Fruit fly (Drosophila melanogaster) whole organism, wandering third instar larva: ENCODE results near the gene Arv1.

Experiments
- Abd-B ChIP-seq: fragments of >200 bp; optimal IDR thresholded peaks from 2 replicates; lab custom pipeline; 2017; ENCODE audit warnings: missing biosample characterization, missing genetic modification characterization
- CG32264 ChIP-seq: fragments of 200-800 bp; sonication (Bioruptor generic); optimal IDR thresholded peaks from 2 replicates; lab custom pipeline; 2016; ENCODE audit warnings: missing biosample characterization, missing genetic modification characterization
- CG9705 ChIP-seq: fragments of 200-800 bp; sonication (Bioruptor generic); optimal IDR thresholded peaks from 2 replicates; lab custom pipeline; 2018; ENCODE audit warnings: missing biosample characterization, mild to moderate bottlenecking, missing genetic modification characterization
- CrebA ChIP-seq: fragments of 200-800 bp; sonication (Bioruptor generic); optimal IDR thresholded peaks from 2 replicates; lab custom pipeline; 2016; ENCODE audit warnings: missing biosample characterization, mild to moderate bottlenecking, missing genetic modification characterization, borderline replicate concordance
- Dfd ChIP-seq: fragments of >200 bp; optimal IDR thresholded peaks from 2 replicates; lab custom pipeline; 2017; ENCODE audit warnings: missing biosample characterization, missing genetic modification characterization
- Dif ChIP-seq: fragments of 200-275, 200-300 bp; sonication (Bioruptor generic); optimal IDR thresholded peaks from 2 replicates; lab custom pipeline; 2018; ENCODE audit warnings: missing biosample characterization, missing genetic modification characterization; ENCODE audit not compliant: partially characterized antibody
- GATAd ChIP-seq: sonication (Bioruptor generic); optimal IDR thresholded peaks from 2 replicates; lab custom pipeline; 2016; ENCODE audit warnings: missing biosample characterization, missing genetic modification characterization
- HLH106 ChIP-seq: fragments of 200-800 bp; optimal IDR thresholded peaks from 3 replicates; lab custom pipeline; 2019; ENCODE audit warnings: missing biosample characterization, mild to moderate bottlenecking, missing genetic modification characterization, moderate library complexity
- Hnf4 ChIP-seq: fragments of 200-800 bp; sonication (Bioruptor generic); optimal IDR thresholded peaks from 2 replicates; lab custom pipeline; 2016; ENCODE audit warnings: missing biosample characterization, mild to moderate bottlenecking, missing genetic modification characterization
- Hr78 ChIP-seq: fragments of >200 bp; optimal IDR thresholded peaks from 2 replicates; lab custom pipeline; 2017; ENCODE audit warnings: missing biosample characterization, missing genetic modification characterization
- Hr83 ChIP-seq: fragments of 200-300 bp; sonication (Bioruptor generic); optimal IDR thresholded peaks from 2 replicates; lab custom pipeline; 2016; ENCODE audit warnings: missing biosample characterization, mild to moderate bottlenecking, missing genetic modification characterization, moderate library complexity; ENCODE audit not compliant: poor library complexity, severe bottlenecking
- Jra ChIP-seq: sonication (Bioruptor generic); optimal IDR thresholded peaks from 2 replicates; lab custom pipeline; 2016; ENCODE audit warnings: missing biosample characterization, missing genetic modification characterization
- Mio ChIP-seq: sonication (Bioruptor generic); optimal IDR thresholded peaks from 2 replicates; lab custom pipeline; 2016; ENCODE audit warnings: missing biosample characterization, missing genetic modification characterization
- Myc ChIP-seq: fragments of >200 bp; optimal IDR thresholded peaks from 2 replicates; lab custom pipeline; 2017
- N ChIP-seq: fragments of >200 bp; optimal IDR thresholded peaks from 2 replicates; lab custom pipeline; 2018; ENCODE audit warnings: missing biosample characterization, missing external identifiers, missing genetic modification characterization
- OdsH ChIP-seq: fragments of 200-800 bp; sonication (Bioruptor generic); optimal IDR thresholded peaks from 2 replicates; lab custom pipeline; 2016; ENCODE audit warnings: missing biosample characterization, mild to moderate bottlenecking, missing genetic modification characterization
- Rel ChIP-seq, 2 experiments: fragments of 200-800 bp; sonication (Bioruptor generic) in 1 of 2; optimal IDR thresholded peaks; 2 replicates in 1 of 2; 3 replicates in 1 of 2; lab custom pipeline; 2016 to 2019; ENCODE audit warnings: mild to moderate bottlenecking in 2 of 2, missing biosample characterization in 2 of 2, missing genetic modification characterization in 2 of 2, moderate library complexity in 1 of 2
- Sp1 ChIP-seq: fragments of 200-800 bp; sonication (Bioruptor generic); optimal IDR thresholded peaks from 3 replicates; lab custom pipeline; 2019; ENCODE audit warnings: missing biosample characterization, mild to moderate bottlenecking, missing genetic modification characterization, moderate library complexity
- Vsx2 ChIP-seq: fragments of 200-300, 225-300 bp; sonication (Bioruptor generic); optimal IDR thresholded peaks from 2 replicates; lab custom pipeline; 2018; ENCODE audit warnings: missing biosample characterization, missing genetic modification characterization; ENCODE audit not compliant: partially characterized antibody
- br ChIP-seq: fragments of 200-800 bp; sonication (Bioruptor generic); optimal IDR thresholded peaks from 2 replicates; lab custom pipeline; 2016; ENCODE audit warnings: missing biosample characterization, missing genetic modification characterization
- brk ChIP-seq: fragments of 200-800 bp; sonication (Bioruptor generic); optimal IDR thresholded peaks from 2 replicates; lab custom pipeline; 2016; ENCODE audit warnings: missing biosample characterization, mild to moderate bottlenecking, missing genetic modification characterization
- dl ChIP-seq, 2 experiments: fragments of 175-275, 200-275 bp in 1 of 2; fragments of 200-275 bp in 1 of 2; sonication (Bioruptor generic); optimal IDR thresholded peaks; lab custom pipeline; 2018; ENCODE audit warnings: mild to moderate bottlenecking in 2 of 2, missing biosample characterization in 2 of 2, missing genetic modification characterization in 2 of 2, moderate library complexity in 2 of 2; ENCODE audit not compliant: partially characterized antibody in 2 of 2, insufficient read depth in 1 of 2
- dmrt93B ChIP-seq: fragments of 200-800 bp; sonication (Bioruptor generic); optimal IDR thresholded peaks from 2 replicates; lab custom pipeline; 2018; ENCODE audit warnings: missing biosample characterization, mild to moderate bottlenecking, missing genetic modification characterization
- dsf ChIP-seq: sonication (Bioruptor generic); optimal IDR thresholded peaks from 2 replicates; lab custom pipeline; 2016; ENCODE audit warnings: missing biosample characterization, missing genetic modification characterization, borderline replicate concordance
- ey ChIP-seq: fragments of 200-800 bp; sonication (Bioruptor generic); optimal IDR thresholded peaks from 2 replicates; lab custom pipeline; 2016; ENCODE audit warnings: missing biosample characterization, missing genetic modification characterization
- foxo ChIP-seq, 2 experiments: fragments of 200-800 bp; sonication (Bioruptor generic); optimal IDR thresholded peaks; 2 replicates in 1 of 2; 3 replicates in 1 of 2; lab custom pipeline; 2016 to 2017; ENCODE audit warnings: missing biosample characterization in 2 of 2, missing genetic modification characterization in 2 of 2
- fru ChIP-seq: fragments of 200-800 bp; sonication (Bioruptor generic); optimal IDR thresholded peaks from 3 replicates; lab custom pipeline; 2016; ENCODE audit warnings: missing biosample characterization, mild to moderate bottlenecking, missing genetic modification characterization
- h ChIP-seq: fragments of 200-800 bp; sonication (Bioruptor generic); optimal IDR thresholded peaks from 3 replicates; lab custom pipeline; 2016; ENCODE audit warnings: missing biosample characterization, mild to moderate bottlenecking, missing genetic modification characterization
- jim ChIP-seq: fragments of 175-275, 200-325 bp; sonication (Bioruptor generic); optimal IDR thresholded peaks from 2 replicates; lab custom pipeline; 2016; ENCODE audit warnings: missing biosample characterization, mild to moderate bottlenecking, missing genetic modification characterization
- lola ChIP-seq: fragments of >200 bp; optimal IDR thresholded peaks from 2 replicates; lab custom pipeline; 2017; ENCODE audit warnings: missing biosample characterization, missing genetic modification characterization
- pan ChIP-seq: fragments of >200 bp; optimal IDR thresholded peaks from 2 replicates; lab custom pipeline; 2017
- psq ChIP-seq: fragments of 200-800 bp; sonication (Bioruptor generic); optimal IDR thresholded peaks from 3 replicates; lab custom pipeline; 2017; ENCODE audit warnings: missing biosample characterization, mild to moderate bottlenecking, missing genetic modification characterization, moderate library complexity
- rgr ChIP-seq: fragments of 200-800 bp; sonication (Bioruptor generic); optimal IDR thresholded peaks from 3 replicates; lab custom pipeline; 2016; ENCODE audit warnings: missing biosample characterization, mild to moderate bottlenecking, missing genetic modification characterization
- sage ChIP-seq: fragments of 200-800 bp; sonication (Bioruptor generic); optimal IDR thresholded peaks from 2 replicates; lab custom pipeline; 2016; ENCODE audit warnings: missing biosample characterization, mild to moderate bottlenecking, missing genetic modification characterization
- sv ChIP-seq: fragments of 200-800 bp; sonication (Bioruptor generic); optimal IDR thresholded peaks from 3 replicates; lab custom pipeline; 2016; ENCODE audit warnings: missing biosample characterization, missing genetic modification characterization
- tai ChIP-seq: sonication (Bioruptor generic); optimal IDR thresholded peaks from 2 replicates; lab custom pipeline; 2016; ENCODE audit warnings: missing biosample characterization, missing genetic modification characterization
- usp ChIP-seq: fragments of >200 bp; optimal IDR thresholded peaks from 2 replicates; lab custom pipeline; 2017; ENCODE audit warnings: missing biosample characterization, missing genetic modification characterization
- woc ChIP-seq: sonication (Bioruptor generic); optimal IDR thresholded peaks from 2 replicates; lab custom pipeline; 2016; ENCODE audit warnings: missing biosample characterization, mild to moderate bottlenecking, missing genetic modification characterization

Arv1 gene

dm6 chr3L:21516716-21517266 lies 12.3 kb downstream of the Arv1 start:
- peak; percentile 51 for TF ChIP-seq OdsH (GFP tag; lab: Kevin White, UChicago)
- TF ChIP-seq h: peak; percentile 63
- TF ChIP-seq Sp1 (GFP tag; lab: Kevin White, UChicago): peak; percentile 48
- peak; percentile 45 for TF ChIP-seq rgr (GFP tag; lab: Kevin White, UChicago)
- peak; percentile 24 for TF ChIP-seq psq
- peak; percentile 28 for TF ChIP-seq HLH106
- no peak for TF ChIP-seq Jra (GFP tag; lab: Kevin White, UChicago)
- TF ChIP-seq dmrt93B (GFP tag; lab: Kevin White, UChicago): no peak
- TF ChIP-seq sage (GFP tag; lab: Kevin White, UChicago): no peak
- peak; percentile 53 for TF ChIP-seq woc (GFP tag; lab: Kevin White, UChicago)
- peak; percentile 59 for TF ChIP-seq Hnf4 (GFP tag; lab: Kevin White, UChicago)
- TF ChIP-seq ey: peak; percentile 56
- no peak for TF ChIP-seq dsf
- no peak for TF ChIP-seq Vsx2 (GFP tag; lab: Kevin White, UChicago)
- TF ChIP-seq foxo (GFP tag; optimal IDR thresholded peaks at IDR 0.05; lab: Kevin White, UChicago): peak in 1 of 2 experiments; percentile 61
- TF ChIP-seq pan (lab: Kevin White, UChicago): no peak
- peak; percentile 11 for TF ChIP-seq Hr78 (GFP tag; lab: Kevin White, UChicago)
- peak; percentile 71 for TF ChIP-seq fru (GFP tag; lab: Kevin White, UChicago)
- no peak for TF ChIP-seq CrebA (GFP tag; lab: Kevin White, UChicago)
- peak; percentile 52 for TF ChIP-seq br (GFP tag; lab: Kevin White, UChicago)
- peak; percentile 7 for TF ChIP-seq sv
- TF ChIP-seq brk (GFP tag; lab: Kevin White, UChicago): peak; percentile 28
- TF ChIP-seq, all 38 proteins: peak for 15

dm6 chr3L:21515823-21516715 lies 13.1 kb downstream of the Arv1 start, which contains the start of the genes SAK and Cdk12:
Gene SAK (minus strand): TSS chr3L:21515887.
Gene Cdk12 (plus strand): TSS chr3L:21516306.
- TF ChIP-seq OdsH (GFP tag; lab: Kevin White, UChicago): peak; percentile 77
- peak; percentile 57 for TF ChIP-seq brk (GFP tag; lab: Kevin White, UChicago)
- peak; percentile 50 for TF ChIP-seq GATAd
- TF ChIP-seq psq: peak; percentile 80
- peak; percentile 79 for TF ChIP-seq sv
- TF ChIP-seq HLH106: peak; percentile 90
- TF ChIP-seq Mio: no peak
- no peak for TF ChIP-seq lola (GFP tag; lab: Kevin White, UChicago)
- TF ChIP-seq Hnf4 (GFP tag; lab: Kevin White, UChicago): peak; percentile 71
- no peak for TF ChIP-seq usp (GFP tag; lab: Kevin White, UChicago)
- TF ChIP-seq CG32264 (GFP tag; lab: Kevin White, UChicago): no peak
- TF ChIP-seq Vsx2 (GFP tag; lab: Kevin White, UChicago): no peak
- peak; percentile 71 for TF ChIP-seq CG9705 (GFP tag; lab: Kevin White, UChicago)
- peak; percentile 82 for TF ChIP-seq Hr83
- TF ChIP-seq rgr (GFP tag; lab: Kevin White, UChicago): peak; percentile 85
- TF ChIP-seq h: peak; percentile 70
- peak; percentile 18 for TF ChIP-seq Myc (lab: Kevin White, UChicago)
- TF ChIP-seq foxo (GFP tag; optimal IDR thresholded peaks at IDR 0.05; lab: Kevin White, UChicago): peak in 1 of 2 experiments; percentile 89
- peak; percentile 80 for TF ChIP-seq dmrt93B (GFP tag; lab: Kevin White, UChicago)
- TF ChIP-seq woc (GFP tag; lab: Kevin White, UChicago): peak; percentile 55
- TF ChIP-seq dsf: peak; percentile 34
- no peak for TF ChIP-seq Dfd (GFP tag; lab: Kevin White, UChicago)
- TF ChIP-seq dl (GFP tag; optimal IDR thresholded peaks at IDR 0.05; lab: Kevin White, UChicago; ENCODE audit: insufficient read depth in 1 of 2, partially characterized antibody in 2 of 2): no peak
- TF ChIP-seq pan (lab: Kevin White, UChicago): no peak
- TF ChIP-seq tai (GFP tag; lab: Kevin White, UChicago): no peak
- TF ChIP-seq Abd-B (GFP tag; lab: Kevin White, UChicago): no peak
- peak; percentile 87 for TF ChIP-seq Sp1 (GFP tag; lab: Kevin White, UChicago)
- peak; percentile 69 for TF ChIP-seq N
- TF ChIP-seq CrebA (GFP tag; lab: Kevin White, UChicago): no peak
- peak; percentile 62 for TF ChIP-seq Jra (GFP tag; lab: Kevin White, UChicago)
- TF ChIP-seq br (GFP tag; lab: Kevin White, UChicago): peak; percentile 56
- peak; percentile 64 for TF ChIP-seq Hr78 (GFP tag; lab: Kevin White, UChicago)
- no peak for TF ChIP-seq jim (GFP tag; lab: Kevin White, UChicago)
- TF ChIP-seq Dif (GFP tag; lab: Kevin White, UChicago): no peak
- peak; percentile 58 for TF ChIP-seq ey
- TF ChIP-seq Rel (GFP tag; optimal IDR thresholded peaks at IDR 0.05; lab: Kevin White, UChicago): peak; percentile 42
- TF ChIP-seq Rel (tag; optimal IDR thresholded peaks at IDR 0.05; lab: Kevin White, UChicago): peak; percentile 48
- peak; percentile 55 for TF ChIP-seq sage (GFP tag; lab: Kevin White, UChicago)
- TF ChIP-seq fru (GFP tag; lab: Kevin White, UChicago): peak; percentile 79
